Worm (Caenorhabditis elegans) whole organism, L3 larva: ENCODE data around the gene syx-6.

Source experiments
- R02D3.7 ChIP-seq: fragments of 150-350 bp; optimal IDR thresholded peaks from 2 replicates; lab custom pipeline; 2014; ENCODE audit warnings: missing biosample characterization, missing genetic modification characterization
- ZK546.5 ChIP-seq: sonication (generic microtip); optimal IDR thresholded peaks from 2 replicates; lab custom pipeline; 2017; ENCODE audit warnings: missing biosample characterization, missing genetic modification characterization
- aly-2 ChIP-seq: fragments of 150-350 bp; optimal IDR thresholded peaks from 2 replicates; lab custom pipeline; 2014; ENCODE audit warnings: missing biosample characterization, missing genetic modification characterization
- ceh-28 ChIP-seq: fragments of 150-350 bp; optimal IDR thresholded peaks from 2 replicates; lab custom pipeline; 2014; ENCODE audit warnings: missing biosample characterization, missing genetic modification reagents, missing genetic modification characterization
- egl-27 ChIP-seq: sonication (generic microtip); optimal IDR thresholded peaks from 4 replicates; lab custom pipeline; 2017; ENCODE audit warnings: missing biosample characterization, missing genetic modification reagents, missing genetic modification characterization
- egl-5 ChIP-seq: fragments of 150-350 bp; optimal IDR thresholded peaks from 2 replicates; lab custom pipeline; 2017; ENCODE audit warnings: missing biosample characterization, missing genetic modification reagents, missing genetic modification characterization, inconsistent platforms
- elt-1 ChIP-seq: fragments of 150-350 bp; optimal IDR thresholded peaks from 2 replicates; lab custom pipeline; 2014; ENCODE audit warnings: missing biosample characterization, missing genetic modification characterization
- elt-2 ChIP-seq: sonication (generic microtip); optimal IDR thresholded peaks from 2 replicates; lab custom pipeline; 2016; ENCODE audit warnings: missing genetic modification reagents, mild to moderate bottlenecking, missing genetic modification characterization, missing compliant biosample characterization
- elt-3 ChIP-seq, 3 experiments: fragments of 150-350 bp in 1 of 3; sonication (generic microtip) in 2 of 3; optimal IDR thresholded peaks; 2 replicates in 2 of 3; 4 replicates in 1 of 3; lab custom pipeline; 2014 to 2017; ENCODE audit warnings: missing biosample characterization in 3 of 3, missing genetic modification characterization in 3 of 3
- fkh-10 ChIP-seq: sonication (generic microtip); optimal IDR thresholded peaks from 2 replicates; lab custom pipeline; 2017; ENCODE audit warnings: missing biosample characterization, missing genetic modification reagents, missing genetic modification characterization
- fkh-2 ChIP-seq: fragments of 150-350 bp; optimal IDR thresholded peaks from 2 replicates; lab custom pipeline; 2014; ENCODE audit warnings: missing biosample characterization, missing genetic modification reagents, missing genetic modification characterization
- fos-1 ChIP-seq: fragments of 150-350 bp; optimal IDR thresholded peaks from 2 replicates; lab custom pipeline; 2014; ENCODE audit warnings: missing biosample characterization, missing genetic modification characterization
- jun-1 ChIP-seq: fragments of 150-350 bp; optimal IDR thresholded peaks from 2 replicates; lab custom pipeline; 2014; ENCODE audit warnings: missing biosample characterization, missing genetic modification reagents, missing genetic modification characterization
- lin-15B ChIP-seq: fragments of 150-350 bp; optimal IDR thresholded peaks from 2 replicates; lab custom pipeline; 2014; ENCODE audit warnings: missing biosample characterization, missing genetic modification characterization
- lin-39 ChIP-seq: fragments of 150-350 bp; optimal IDR thresholded peaks from 2 replicates; lab custom pipeline; 2018; ENCODE audit warnings: missing biosample characterization, missing genetic modification reagents, missing genetic modification characterization
- lsy-12 ChIP-seq: sonication (generic microtip); optimal IDR thresholded peaks from 2 replicates; lab custom pipeline; 2016; ENCODE audit warnings: mild to moderate bottlenecking, missing genetic modification characterization, missing compliant biosample characterization
- mdl-1 ChIP-seq: fragments of 150-350 bp; optimal IDR thresholded peaks from 2 replicates; lab custom pipeline; 2014; ENCODE audit warnings: missing biosample characterization, missing genetic modification characterization
- nhr-23 ChIP-seq: fragments of 150-350 bp; optimal IDR thresholded peaks from 2 replicates; lab custom pipeline; 2014; ENCODE audit warnings: missing biosample characterization, missing genetic modification reagents, missing genetic modification characterization
- nhr-237 ChIP-seq: fragments of 150-350 bp; optimal IDR thresholded peaks from 2 replicates; lab custom pipeline; 2014; ENCODE audit warnings: missing biosample characterization, missing genetic modification characterization
- nhr-25 ChIP-seq: sonication (generic microtip); optimal IDR thresholded peaks from 2 replicates; lab custom pipeline; 2017; ENCODE audit warnings: missing biosample characterization, missing genetic modification characterization
- nhr-28 ChIP-seq: fragments of 150-350 bp; optimal IDR thresholded peaks from 2 replicates; lab custom pipeline; 2014; ENCODE audit warnings: missing biosample characterization, missing genetic modification characterization
- nhr-43 ChIP-seq: sonication (generic microtip); optimal IDR thresholded peaks from 2 replicates; lab custom pipeline; 2016; ENCODE audit warnings: mild to moderate bottlenecking, missing genetic modification characterization, missing compliant biosample characterization; ENCODE audit not compliant: poor library complexity, severe bottlenecking
- nhr-76 ChIP-seq: fragments of 150-350 bp; sonication (generic microtip); optimal IDR thresholded peaks from 5 replicates; lab custom pipeline; 2014; ENCODE audit warnings: missing biosample characterization, missing genetic modification characterization
- nhr-77 ChIP-seq: fragments of 150-350 bp; optimal IDR thresholded peaks from 2 replicates; lab custom pipeline; 2014; ENCODE audit warnings: missing biosample characterization, missing genetic modification characterization
- pha-4 ChIP-seq: fragments of 150-350 bp; optimal IDR thresholded peaks from 2 replicates; lab custom pipeline; 2014; ENCODE audit warnings: missing biosample characterization, missing genetic modification reagents, missing genetic modification characterization
- pqm-1 ChIP-seq: fragments of 150-350 bp; optimal IDR thresholded peaks from 2 replicates; lab custom pipeline; 2017; ENCODE audit warnings: missing biosample characterization, missing genetic modification characterization, inconsistent platforms
- sea-2 ChIP-seq: fragments of 150-350 bp; sonication (generic microtip); optimal IDR thresholded peaks from 4 replicates; lab custom pipeline; 2014; ENCODE audit warnings: missing biosample characterization, missing genetic modification reagents, missing genetic modification characterization
- skn-1 ChIP-seq: fragments of 150-350 bp; optimal IDR thresholded peaks from 2 replicates; lab custom pipeline; 2014; ENCODE audit warnings: missing biosample characterization, missing genetic modification characterization
- tbx-2 ChIP-seq: sonication (generic microtip); optimal IDR thresholded peaks from 2 replicates; lab custom pipeline; 2016; ENCODE audit warnings: mild to moderate bottlenecking, missing genetic modification characterization, missing compliant biosample characterization
- ztf-11 ChIP-seq: fragments of 150-350 bp; optimal IDR thresholded peaks from 2 replicates; lab custom pipeline; 2014; ENCODE audit warnings: missing biosample characterization, missing genetic modification characterization

syx-6 gene

DNA sequence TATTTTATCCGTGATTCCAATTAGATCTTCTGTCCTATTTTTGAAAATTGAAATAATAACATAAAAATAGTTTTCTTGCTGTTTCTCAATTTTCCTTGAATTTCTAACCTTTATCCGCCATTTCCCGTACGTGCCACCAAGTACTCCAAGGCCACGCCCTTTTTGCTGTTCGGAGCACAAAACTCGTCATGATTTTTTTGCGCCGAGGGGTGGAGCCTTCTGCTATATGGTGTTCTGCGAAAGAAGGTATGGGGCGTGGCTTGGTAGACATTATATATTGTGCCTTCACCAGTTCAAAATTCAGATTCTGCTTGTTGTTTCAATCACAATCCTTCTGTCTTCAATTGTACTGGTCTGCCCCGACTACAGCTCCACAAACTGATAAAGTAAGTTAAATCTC lies 19.1 kb upstream of the syx-6 start, which contains the start of gene C15C7.4:
Gene C15C7.4, plus strand, starts transcription at position 301 of the 400 bp plus-strand sequence.
- TF ChIP-seq nhr-28: no peak
- no peak for TF ChIP-seq lin-39
- TF ChIP-seq tbx-2 (tag; lab: Kevin White, UChicago): no peak
- TF ChIP-seq nhr-237 (tag; lab: Kevin White, UChicago): no peak
- TF ChIP-seq egl-27 (tag; lab: Kevin White, UChicago): no peak
- no peak for TF ChIP-seq pha-4

ce11 chrX:3152361-3152760 lies 12.0 kb upstream of the syx-6 start, which contains the start of gene bbln-1:
Gene bbln-1 (minus strand): TSS chrX:3152461.
- no peak for TF ChIP-seq sea-2 (GFP tag; lab: Kevin White, UChicago)
- no peak for TF ChIP-seq tbx-2 (tag; lab: Kevin White, UChicago)
- TF ChIP-seq fkh-2 (tag; lab: Kevin White, UChicago): no peak
- no peak for TF ChIP-seq R02D3.7 (tag; lab: Kevin White, UChicago)
- no peak for TF ChIP-seq jun-1 (tag; lab: Kevin White, UChicago)
- TF ChIP-seq lin-15B: no peak
- no peak for TF ChIP-seq elt-1
- no peak for TF ChIP-seq nhr-23 (tag; lab: Kevin White, UChicago)
- no peak for TF ChIP-seq ztf-11

- TF ChIP-seq ZK546.5 (no peak), pha-4 (peak; percentile 42), nhr-237 (tag; lab: Kevin White, UChicago) (no peak), elt-2 (tag; lab: Kevin White, UChicago) (peak; percentile 98), skn-1 (tag; lab: Kevin White, UChicago) (no peak), jun-1 (tag; lab: Kevin White, UChicago) (peak; percentile 72), pqm-1 (tag; lab: Kevin White, UChicago) (peak; percentile 96), mdl-1 (no peak)
Measured at ce11 chrX:3153133-3153532, 11.2 kb upstream of the syx-6 start.

DNA sequence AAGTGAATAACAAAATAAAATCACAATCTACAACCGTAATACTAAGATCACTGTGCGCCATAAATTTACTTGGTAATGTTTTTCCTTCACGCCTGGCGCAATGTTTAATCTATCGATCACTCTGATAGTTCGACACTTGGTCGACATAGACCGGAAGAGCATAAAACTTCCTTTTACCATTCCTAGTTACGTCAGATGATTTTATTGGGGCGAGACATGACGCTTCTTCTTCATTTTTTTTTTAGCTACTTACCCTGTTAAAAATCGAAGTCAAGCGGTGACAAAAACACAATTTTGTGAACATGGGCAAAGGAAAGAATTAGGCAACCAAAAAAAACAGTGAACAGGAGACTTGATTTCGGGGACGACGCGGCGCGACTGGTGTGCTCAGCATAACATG lies 9.8 kb upstream of the syx-6 start:
- no peak for TF ChIP-seq nhr-76 (tag; lab: Kevin White, UChicago)
- TF ChIP-seq elt-2 (tag; lab: Kevin White, UChicago): peak; percentile 49
- no peak for TF ChIP-seq R02D3.7 (tag; lab: Kevin White, UChicago)
- no peak for TF ChIP-seq lsy-12 (tag; lab: Kevin White, UChicago)

DNA sequence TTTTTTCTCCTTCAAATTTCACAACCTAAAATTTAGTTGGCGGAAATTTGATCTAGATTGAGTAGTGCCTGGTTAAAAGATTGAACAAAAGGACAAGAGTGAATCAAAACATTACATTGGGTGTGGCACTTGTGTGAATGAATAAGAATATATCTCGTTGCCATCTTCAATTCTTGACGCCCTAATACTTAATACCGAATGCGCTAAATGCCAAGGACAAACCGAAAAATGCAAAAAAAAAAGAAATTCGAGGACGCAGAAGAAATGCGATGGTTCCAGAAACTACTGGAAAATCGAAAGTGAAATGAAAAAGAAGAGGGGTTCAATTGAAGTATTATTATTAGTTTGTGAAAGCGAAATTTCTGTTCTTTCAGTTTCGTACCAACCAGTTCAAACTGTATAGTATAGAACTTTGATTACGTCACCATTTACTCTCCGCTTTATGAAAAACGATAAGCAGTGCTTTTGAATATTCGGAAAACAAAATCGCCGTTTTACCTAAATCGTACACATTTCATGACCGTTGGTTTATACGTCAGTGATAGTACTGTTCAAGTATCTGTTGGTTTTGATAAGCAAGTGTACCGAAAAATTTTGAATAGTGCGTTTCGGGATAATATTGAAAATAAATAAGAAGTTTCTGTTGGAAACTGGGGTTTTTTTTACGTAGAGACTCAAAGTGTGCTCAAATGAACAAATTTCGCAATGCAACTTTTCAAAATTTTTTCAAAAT lies 9.0 kb upstream of the syx-6 start:
- TF ChIP-seq ztf-11: no peak
- TF ChIP-seq elt-2 (tag; lab: Kevin White, UChicago): peak; percentile 53
- TF ChIP-seq nhr-76 (tag; lab: Kevin White, UChicago): no peak
- no peak for TF ChIP-seq nhr-23 (tag; lab: Kevin White, UChicago)
- peak; percentile 45 for TF ChIP-seq jun-1 (tag; lab: Kevin White, UChicago)
- TF ChIP-seq egl-5: no peak
- TF ChIP-seq aly-2: no peak
- TF ChIP-seq nhr-25: peak; percentile 54
- TF ChIP-seq nhr-43 (tag; lab: Kevin White, UChicago): no peak
- TF ChIP-seq pqm-1 (tag; lab: Kevin White, UChicago): peak; percentile 23
- TF ChIP-seq lsy-12 (tag; lab: Kevin White, UChicago): no peak
- TF ChIP-seq tbx-2 (tag; lab: Kevin White, UChicago): no peak
- no peak for TF ChIP-seq lin-15B

DNA sequence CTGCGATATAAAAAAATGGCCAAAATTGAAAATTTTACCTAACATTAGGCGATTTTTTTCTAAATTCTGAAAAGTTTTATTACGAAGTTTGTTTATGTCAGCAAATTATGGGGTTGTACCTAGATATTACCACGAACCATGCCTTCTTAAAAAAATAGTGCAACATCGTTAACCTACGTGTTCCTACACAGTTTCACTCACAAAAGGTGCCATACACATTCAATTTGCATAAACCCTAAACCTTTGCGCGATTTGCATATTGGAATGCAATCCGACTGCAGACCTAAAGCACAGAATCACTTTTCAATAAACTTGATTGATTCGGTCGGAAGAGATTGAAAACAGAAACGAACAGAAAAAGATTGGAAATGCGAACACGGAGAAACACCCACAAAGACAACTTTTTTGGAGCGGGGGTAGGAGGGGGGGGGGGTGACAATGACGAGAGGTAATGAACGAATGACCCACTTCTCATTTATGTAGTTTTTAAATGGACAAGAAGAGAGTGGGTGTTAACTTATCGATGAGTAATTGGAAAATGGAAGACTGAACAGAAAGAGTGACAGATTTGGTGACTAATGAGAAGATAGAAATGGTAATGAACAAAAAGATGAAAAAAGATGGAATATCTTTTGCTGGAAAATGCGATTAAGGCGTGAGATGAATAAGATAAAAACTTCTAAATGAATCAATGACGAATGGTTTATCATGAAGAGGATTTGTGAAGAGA lies 8.1 kb upstream of the syx-6 start:
- TF ChIP-seq egl-5 (peak; percentile 59), elt-3 (tag; optimal IDR thresholded peaks at IDR 0.05; lab: Kevin White, UChicago) (peak in 1 of 3 experiments; percentile 5), pqm-1 (tag; lab: Kevin White, UChicago) (peak; percentile 7), nhr-25 (peak; percentile 28), skn-1 (tag; lab: Kevin White, UChicago) (no peak), fos-1 (tag; lab: Kevin White, UChicago) (no peak), elt-1 (peak; percentile 38), nhr-77 (tag; lab: Kevin White, UChicago) (no peak), fkh-10 (GFP tag; lab: Kevin White, UChicago) (no peak), tbx-2 (tag; lab: Kevin White, UChicago) (no peak), mdl-1 (no peak), ceh-28 (tag; lab: Kevin White, UChicago) (no peak), nhr-23 (tag; lab: Kevin White, UChicago) (peak; percentile 85)
